Worm (Caenorhabditis elegans) whole organism, L1 larva: ENCODE results near the gene F44A2.7.
A peak's percentile ranks its signal among the peaks of the same experiment; 100 is the strongest.

Source experiments
- C34B4.2 ChIP-seq: sonication (generic microtip); optimal IDR thresholded peaks from 2 replicates; lab custom pipeline; 2017; ENCODE audit warnings: mild to moderate bottlenecking, missing genetic modification characterization, missing compliant biosample characterization
- F16B12.6 ChIP-seq: fragments of 150-350 bp; optimal IDR thresholded peaks from 2 replicates; lab custom pipeline; 2014; ENCODE audit warnings: missing biosample characterization, missing genetic modification characterization
- aha-1 ChIP-seq: fragments of 150-350 bp; optimal IDR thresholded peaks from 2 replicates; lab custom pipeline; 2014; ENCODE audit warnings: missing biosample characterization, missing genetic modification characterization
- ama-1 ChIP-seq: fragments of 150-350 bp; optimal IDR thresholded peaks from 2 replicates; lab custom pipeline; 2014
- blmp-1 ChIP-seq: fragments of 150-350 bp; optimal IDR thresholded peaks from 2 replicates; lab custom pipeline; 2014; ENCODE audit warnings: missing biosample characterization, missing genetic modification characterization
- dpl-1 ChIP-seq, 3 experiments: fragments of 150-350 bp in 2 of 3; sonication (generic microtip) in 1 of 3; optimal IDR thresholded peaks; 2 replicates each; lab custom pipeline; 2014 to 2017; ENCODE audit warnings: missing biosample characterization in 3 of 3, missing genetic modification characterization in 3 of 3, missing genetic modification reagents in 3 of 3
- dsc-1 ChIP-seq: sonication (generic microtip); optimal IDR thresholded peaks from 2 replicates; lab custom pipeline; 2016; ENCODE audit warnings: mild to moderate bottlenecking, missing genetic modification characterization, missing compliant biosample characterization
- efl-1 ChIP-seq, 4 experiments: fragments of 150-350 bp; optimal IDR thresholded peaks in 3 of 4; peaks in 1 of 4; 1 replicate in 1 of 4; 2 replicates in 3 of 4; lab custom pipeline; 2014; ENCODE audit warnings: missing biosample characterization in 2 of 4, missing genetic modification characterization in 2 of 4, missing genetic modification reagents in 2 of 4
- elt-3 ChIP-seq, 6 experiments: fragments of 150-350 bp in 1 of 6; sonication (generic microtip); optimal IDR thresholded peaks; 2 replicates each; lab custom pipeline; 2017 to 2018; ENCODE audit warnings: missing biosample characterization in 6 of 6, missing genetic modification characterization in 6 of 6, inconsistent platforms in 1 of 6
- fkh-4 ChIP-seq: sonication (generic microtip); optimal IDR thresholded peaks from 2 replicates; lab custom pipeline; 2016; ENCODE audit warnings: missing compliant biosample characterization, missing genetic modification characterization, borderline replicate concordance
- fkh-8 ChIP-seq: sonication (generic microtip); optimal IDR thresholded peaks from 2 replicates; lab custom pipeline; 2016; ENCODE audit warnings: mild to moderate bottlenecking, missing genetic modification characterization, missing compliant biosample characterization
- grh-1 ChIP-seq: fragments of 200-800 bp; sonication (Bioruptor generic); IDR thresholded peaks from 2 replicates; pipeline ENCODE4 v1.3.6; 2022; ENCODE audit warnings: missing genetic modification reagents, missing genetic modification characterization, missing compliant biosample characterization
- hpl-2 ChIP-seq: fragments of 150-350 bp; optimal IDR thresholded peaks from 2 replicates; lab custom pipeline; 2014; ENCODE audit warnings: missing biosample characterization, missing genetic modification reagents, missing genetic modification characterization
- jun-1 ChIP-seq: fragments of 150-350 bp; optimal IDR thresholded peaks from 2 replicates; lab custom pipeline; 2014; ENCODE audit warnings: missing biosample characterization, missing genetic modification reagents, missing genetic modification characterization
- lin-13 ChIP-seq: fragments of 150-350 bp; optimal IDR thresholded peaks from 2 replicates; lab custom pipeline; 2014; ENCODE audit warnings: missing biosample characterization, missing genetic modification reagents, missing genetic modification characterization
- lin-14 ChIP-seq: fragments of 200-800 bp; sonication (Bioruptor generic); optimal IDR thresholded peaks from 2 replicates; lab custom pipeline; 2018; ENCODE audit warnings: mild to moderate bottlenecking, missing genetic modification characterization, moderate library complexity, missing compliant biosample characterization
- lin-39 ChIP-seq: fragments of 150-350 bp; optimal IDR thresholded peaks from 2 replicates; lab custom pipeline; 2014; ENCODE audit warnings: missing biosample characterization, missing genetic modification reagents, missing genetic modification characterization
- mab-9 ChIP-seq: fragments of 200-800 bp; sonication (Bioruptor generic); IDR thresholded peaks from 2 replicates; pipeline ENCODE4 v1.3.6; 2022; ENCODE audit warnings: missing genetic modification reagents, missing genetic modification characterization, missing compliant biosample characterization
- mep-1 ChIP-seq: fragments of 150-350 bp; optimal IDR thresholded peaks from 2 replicates; lab custom pipeline; 2014; ENCODE audit warnings: missing biosample characterization, missing genetic modification characterization
- nhr-12 ChIP-seq: sonication (generic microtip); optimal IDR thresholded peaks from 2 replicates; lab custom pipeline; 2017; ENCODE audit warnings: missing biosample characterization, missing genetic modification characterization
- nhr-19 ChIP-seq: fragments of 200-800 bp; sonication (Bioruptor generic); conservative IDR thresholded peaks from 2 replicates; pipeline ENCODE4 v1.3.6; 2022; ENCODE audit warnings: missing genetic modification characterization, missing compliant biosample characterization
- nhr-20 ChIP-seq: sonication (generic microtip); optimal IDR thresholded peaks from 2 replicates; lab custom pipeline; 2016; ENCODE audit warnings: mild to moderate bottlenecking, missing genetic modification characterization, missing compliant biosample characterization
- nhr-28 ChIP-seq: fragments of 150-350 bp; optimal IDR thresholded peaks from 2 replicates; lab custom pipeline; 2014; ENCODE audit warnings: missing biosample characterization, missing genetic modification characterization
- nhr-47 ChIP-seq: sonication (generic microtip); optimal IDR thresholded peaks from 2 replicates; lab custom pipeline; 2016; ENCODE audit warnings: mild to moderate bottlenecking, missing genetic modification characterization, moderate library complexity, missing compliant biosample characterization
- nhr-71 ChIP-seq: sonication (generic microtip); optimal IDR thresholded peaks from 2 replicates; lab custom pipeline; 2016; ENCODE audit warnings: mild to moderate bottlenecking, missing genetic modification characterization, moderate library complexity, missing compliant biosample characterization
- nhr-77 ChIP-seq: fragments of 150-350 bp; optimal IDR thresholded peaks from 2 replicates; lab custom pipeline; 2014; ENCODE audit warnings: missing biosample characterization, missing genetic modification characterization
- nhr-85 ChIP-seq: sonication (generic microtip); peaks from one replicate; lab custom pipeline; 2016; ENCODE audit warnings: missing genetic modification characterization, inconsistent platforms, missing compliant biosample characterization
- rnt-1 ChIP-seq: sonication (generic microtip); optimal IDR thresholded peaks from 2 replicates; lab custom pipeline; 2016; ENCODE audit warnings: mild to moderate bottlenecking, missing genetic modification characterization, moderate library complexity, missing compliant biosample characterization
- snpc-4 ChIP-seq: fragments of 150-350 bp; optimal IDR thresholded peaks from 2 replicates; lab custom pipeline; 2014; ENCODE audit warnings: missing biosample characterization, missing genetic modification characterization
- snu-23 ChIP-seq: sonication (generic microtip); optimal IDR thresholded peaks from 2 replicates; lab custom pipeline; 2016; ENCODE audit warnings: missing genetic modification characterization, missing compliant biosample characterization
- sox-4 ChIP-seq: sonication (generic microtip); optimal IDR thresholded peaks from 2 replicates; lab custom pipeline; 2016; ENCODE audit warnings: missing genetic modification characterization, missing compliant biosample characterization
- tbx-2 ChIP-seq: sonication (generic microtip); optimal IDR thresholded peaks from 2 replicates; lab custom pipeline; 2016; ENCODE audit warnings: missing genetic modification characterization, missing compliant biosample characterization
- unc-130 ChIP-seq: fragments of 150-350 bp; optimal IDR thresholded peaks from 2 replicates; lab custom pipeline; 2017; ENCODE audit warnings: missing biosample characterization, missing genetic modification characterization, inconsistent platforms
- zag-1 ChIP-seq: fragments of 150-350 bp; optimal IDR thresholded peaks from 2 replicates; lab custom pipeline; 2014; ENCODE audit warnings: missing biosample characterization, missing genetic modification characterization
- ztf-11 ChIP-seq, 2 experiments: sonication (generic microtip); optimal IDR thresholded peaks; 2 replicates each; lab custom pipeline; 2016 to 2017; ENCODE audit warnings: missing genetic modification characterization in 2 of 2, missing biosample characterization in 1 of 2, missing compliant biosample characterization in 1 of 2

F44A2.7 gene

DNA sequence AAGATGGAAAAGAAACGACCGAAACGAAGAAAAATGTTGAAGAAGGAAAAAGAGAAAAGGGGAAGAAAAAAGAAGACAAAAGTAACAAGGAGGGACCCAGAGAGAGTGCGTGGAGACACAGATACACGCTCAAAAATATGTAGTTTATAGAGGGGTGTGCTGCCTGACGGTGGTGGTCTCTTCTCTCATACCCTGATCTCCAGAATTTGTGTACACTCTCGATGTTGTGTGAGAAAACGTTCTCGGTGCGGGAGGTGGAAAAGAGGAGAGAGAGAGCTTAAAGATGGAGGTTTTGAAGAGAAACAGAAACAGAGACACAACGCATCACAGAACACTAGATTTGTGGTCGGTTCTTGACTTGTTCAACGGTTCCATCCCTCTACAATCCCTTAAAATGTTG, 47.7 kb upstream of the F44A2.7 start (continued):
- no peak for TF ChIP-seq nhr-12 (tag; lab: Kevin White, UChicago)
- peak; percentile 9 for TF ChIP-seq lin-13 (GFP tag; lab: Kevin White, UChicago)

DNA sequence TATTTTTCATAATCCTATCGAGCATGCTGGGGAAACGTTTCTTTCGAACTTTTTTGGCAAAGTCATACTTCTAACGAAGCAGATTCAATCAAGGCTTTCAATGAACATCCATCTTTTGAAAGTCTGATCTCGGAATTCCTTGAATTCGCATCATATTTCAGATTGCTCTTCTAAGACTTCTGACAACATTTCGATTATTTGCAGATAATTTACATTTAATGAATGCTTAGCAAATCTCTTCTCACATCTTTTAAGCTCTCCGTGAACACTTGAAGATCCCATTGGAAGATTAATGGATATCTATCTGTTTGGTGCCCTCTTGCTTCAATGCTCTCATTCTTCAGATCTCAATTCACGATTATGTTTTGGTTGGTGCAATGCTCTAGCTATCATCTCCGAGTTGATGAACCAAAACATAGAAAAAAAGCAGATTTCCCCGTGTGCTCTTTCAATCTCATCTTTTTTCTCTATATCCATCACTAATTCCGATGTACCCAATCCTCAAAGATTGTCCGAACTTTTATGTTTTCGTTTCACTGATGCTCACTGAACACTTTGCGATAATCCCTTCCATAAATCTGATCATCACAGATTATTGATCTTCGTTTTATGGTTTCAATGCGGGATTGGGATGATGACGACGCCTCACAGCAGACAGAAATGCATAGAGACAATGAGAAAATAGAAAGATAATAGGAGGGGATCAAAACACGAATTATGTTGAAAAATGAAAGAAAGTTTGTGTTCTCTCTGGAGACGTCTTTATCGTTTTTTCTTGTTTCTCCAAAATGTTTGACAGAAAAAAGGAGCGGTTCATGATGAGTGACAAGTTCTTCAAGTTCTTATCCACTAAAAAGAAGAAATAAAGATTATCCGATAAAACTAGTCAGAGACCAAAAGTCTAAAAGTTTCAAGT, 46.9 kb upstream of the F44A2.7 start:
- TF ChIP-seq dsc-1 (tag; lab: Kevin White, UChicago) (peak; percentile 68), rnt-1 (tag; lab: Kevin White, UChicago) (peak; percentile 44), snpc-4 (tag; lab: Kevin White, UChicago) (no peak), efl-1 (optimal IDR thresholded peaks at IDR 0.05; lab: Kevin White, UChicago) (no peak), efl-1 (GFP tag; optimal IDR thresholded peaks at IDR 0.05 in 1 of 2; lab: Kevin White, UChicago) (peak in 1 of 2 experiments; percentile 91), blmp-1 (tag; lab: Kevin White, UChicago) (peak; percentile 68), lin-14 (GFP tag; lab: Kevin White, UChicago) (peak; percentile 37), mep-1 (peak; percentile 9), nhr-85 (tag; lab: Kevin White, UChicago) (peak; percentile 75), sox-4 (tag; lab: Kevin White, UChicago) (peak; percentile 55), ztf-11 (tag; optimal IDR thresholded peaks at IDR 0.05; lab: Kevin White, UChicago) (no peak), nhr-47 (tag; lab: Kevin White, UChicago) (no peak), jun-1 (no peak), nhr-20 (peak; percentile 19), snu-23 (peak; percentile 15), nhr-71 (tag; lab: Kevin White, UChicago) (peak; percentile 68), fkh-8 (tag; lab: Kevin White, UChicago) (peak; percentile 6), elt-3 (tag; optimal IDR thresholded peaks at IDR 0.05; lab: Kevin White, UChicago) (peak in 1 of 6 experiments; percentile 48), grh-1 (GFP tag; lab: Robert Waterston, UW) (no peak), aha-1 (tag; lab: Kevin White, UChicago) (no peak)
- TF ChIP-seq, all 84 proteins: peak for 13

- TF ChIP-seq lin-39 (tag; lab: Kevin White, UChicago) (no peak), blmp-1 (tag; lab: Kevin White, UChicago) (no peak), dsc-1 (tag; lab: Kevin White, UChicago) (peak; percentile 9), nhr-77 (no peak)
Observed at ce11 chrV:9282110-9282509, 39.2 kb upstream of the F44A2.7 start, which contains the start of gene hlh-10. hlh-10 (minus strand) TSS chrV:9282210.

ce11 chrV:9283452-9283851, 37.8 kb upstream of the F44A2.7 start:
- TF ChIP-seq fkh-4 (tag; lab: Kevin White, UChicago) (peak; percentile 53), hpl-2 (GFP tag; lab: Kevin White, UChicago) (no peak), C34B4.2 (tag; lab: Kevin White, UChicago) (no peak), dpl-1 (GFP tag; optimal IDR thresholded peaks at IDR 0.05; lab: Kevin White, UChicago) (no peak), dsc-1 (tag; lab: Kevin White, UChicago) (peak; percentile 90), unc-130 (tag; lab: Kevin White, UChicago) (no peak), F16B12.6 (tag; lab: Kevin White, UChicago) (no peak), tbx-2 (no peak)

DNA sequence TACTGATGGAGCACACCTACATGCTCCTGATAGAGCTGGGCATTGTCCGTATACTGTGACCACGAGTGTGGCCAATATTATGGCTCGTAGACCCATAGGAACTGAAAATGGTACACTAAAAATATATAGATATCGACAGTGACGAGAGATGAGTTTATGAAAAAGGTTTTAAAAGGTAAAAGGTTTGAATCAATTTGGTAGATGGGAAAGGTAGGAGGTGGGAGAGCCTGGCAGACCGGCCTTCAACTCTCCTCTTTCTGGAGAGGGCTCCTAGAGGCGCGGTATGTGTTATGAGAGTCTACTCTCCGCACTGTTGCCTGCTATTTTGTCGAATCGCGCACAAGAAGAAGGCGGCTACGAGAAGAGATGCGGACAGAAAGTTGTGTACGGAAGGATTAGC, 33.8 kb upstream of the F44A2.7 start, which contains the start of gene lron-2:
TSS of gene lron-2 (minus strand) at position 101 of the 400 bp plus-strand sequence.
- TF ChIP-seq nhr-28 (no peak), ama-1 (lab: Kevin White, UChicago) (no peak), F16B12.6 (tag; lab: Kevin White, UChicago) (no peak), mab-9 (no peak), nhr-19 (GFP tag; lab: Robert Waterston, UW) (no peak), zag-1 (no peak), aha-1 (tag; lab: Kevin White, UChicago) (no peak)
